Worm (Caenorhabditis elegans): ENCODE data around the gene hut-1.

Gene hut-1

DNA sequence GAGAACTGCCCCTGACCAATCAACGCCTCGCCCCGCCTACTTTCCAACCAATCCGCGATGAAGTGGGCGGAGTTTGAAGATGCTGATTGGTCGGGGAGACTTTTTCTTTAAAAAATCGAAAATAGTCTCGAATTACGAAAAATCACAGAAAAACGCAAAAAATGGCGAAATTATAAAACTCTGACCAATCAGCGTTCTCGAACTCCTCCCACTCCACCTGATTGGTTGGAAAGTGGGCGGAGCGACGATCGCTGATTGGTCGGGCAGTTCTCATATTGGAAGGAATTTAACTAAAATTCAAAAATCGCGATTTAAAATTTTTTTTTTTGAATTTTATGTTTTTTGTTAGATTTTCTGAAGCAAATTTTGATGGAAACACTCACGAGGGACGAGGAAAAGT lies 8.1 kb upstream of the hut-1 start:
- TF ChIP-seq F10B5.3 (tag; optimal IDR thresholded peaks at IDR 0.05) (no peak), mxl-2 (GFP tag; conservative IDR thresholded peaks at IDR 0.05) (no peak), skn-1 (tag; optimal IDR thresholded peaks at IDR 0.05) (no peak), tag-97 (GFP tag; IDR thresholded peaks at IDR 0.05) (no peak), mep-1 (tag; optimal IDR thresholded peaks at IDR 0.05) (no peak), nhr-76 (tag; optimal IDR thresholded peaks at IDR 0.05) (no peak), F26F4.8 (GFP tag; conservative IDR thresholded peaks at IDR 0.05) (no peak), F49E8.2 (tag; optimal IDR thresholded peaks at IDR 0.05; ENCODE audit: borderline replicate concordance) (no peak), lin-1 (GFP tag; IDR thresholded peaks at IDR 0.05) (no peak), dmd-9 (GFP tag; IDR thresholded peaks at IDR 0.05) (no peak), pha-4 (GFP tag; IDR thresholded peaks at IDR 0.05) (no peak), pha-4 (tag; optimal IDR thresholded peaks at IDR 0.05) (no peak)

DNA sequence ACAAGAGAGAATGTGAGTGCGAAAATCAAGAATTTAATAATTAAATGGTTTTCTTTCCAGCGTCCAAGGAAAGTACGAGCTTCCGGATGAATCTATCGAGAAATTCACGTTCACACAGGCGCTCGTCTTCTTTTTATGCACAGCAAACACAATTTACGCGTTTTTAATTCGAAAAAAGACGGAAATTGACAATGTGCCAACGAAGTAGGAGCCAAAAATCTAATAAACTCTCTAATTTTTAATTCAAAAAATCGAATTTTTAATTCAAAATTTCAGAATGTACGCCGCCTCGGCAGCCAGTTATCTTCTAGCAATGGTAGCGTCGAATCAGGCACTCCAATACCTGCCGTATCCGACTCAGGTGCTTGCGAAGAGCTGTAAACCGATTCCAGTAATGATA lies 322 bp downstream of the hut-1 start:
- no peak for TF ChIP-seq duxl-1 (tag; optimal IDR thresholded peaks at IDR 0.05; ENCODE audit: poor library complexity)
- TF ChIP-seq unc-62 (GFP tag; optimal IDR thresholded peaks at IDR 0.05 in 1 of 2) = peak in 1 of 2 experiments; percentile 61
- no peak for TF ChIP-seq unc-62 (tag; optimal IDR thresholded peaks at IDR 0.05)

ce11 chrIII:12713862-12714261 lies 2.5 kb downstream of the hut-1 start:
- TF ChIP-seq ztf-7 (tag; optimal IDR thresholded peaks at IDR 0.05) (no peak), snpc-1.2 (GFP tag; IDR thresholded peaks at IDR 0.05) (no peak), nhr-25 (tag; optimal IDR thresholded peaks at IDR 0.05; ENCODE audit: borderline replicate concordance, insufficient read depth) (no peak), nhr-6 (tag; optimal IDR thresholded peaks at IDR 0.05) (no peak), nhr-102 (tag; optimal IDR thresholded peaks at IDR 0.05) (no peak), hmg-1.1 (GFP tag; IDR thresholded peaks at IDR 0.05) (no peak), R02D3.7 (tag; optimal IDR thresholded peaks at IDR 0.05) (no peak), aly-2 (tag; optimal IDR thresholded peaks at IDR 0.05) (no peak), ZK546.5 (tag; optimal IDR thresholded peaks at IDR 0.05) (no peak), nhr-42 (GFP tag; IDR thresholded peaks at IDR 0.05) (no peak), egl-27 (tag; optimal IDR thresholded peaks at IDR 0.05) (no peak), ceh-20 (GFP tag; IDR thresholded peaks at IDR 0.05) (no peak), lin-38 (GFP tag; IDR thresholded peaks at IDR 0.05) (peak; percentile 33; the same call in 1 of the 2 replicates), ctbp-1 (GFP tag; IDR thresholded peaks at IDR 0.05) (no peak), ceh-44 (GFP tag; IDR thresholded peaks at IDR 0.05) (no peak), nhr-41 (GFP tag; IDR thresholded peaks at IDR 0.05) (no peak), unc-130 (GFP tag; optimal IDR thresholded peaks at IDR 0.05) (peak; percentile 6), snpc-4 (tag; optimal IDR thresholded peaks at IDR 0.05) (no peak), mep-1 (tag; optimal IDR thresholded peaks at IDR 0.05) (no peak), attf-4 (tag; optimal IDR thresholded peaks at IDR 0.05) (no peak), egl-43 (GFP tag; IDR thresholded peaks at IDR 0.05) (0 out of 2 replicates have a peak, but pooled peaks have one; percentile 52), fos-1 (tag; optimal IDR thresholded peaks at IDR 0.05) (no peak), F37D6.2 (tag; optimal IDR thresholded peaks at IDR 0.05) (no peak), cey-2 (tag; optimal IDR thresholded peaks at IDR 0.05; ENCODE audit: borderline replicate concordance, insufficient read depth) (no peak), saeg-2 (GFP tag; IDR thresholded peaks at IDR 0.05) (no peak), Y75B8A.6 (GFP tag; IDR thresholded peaks at IDR 0.05) (no peak), arid-1 (GFP tag; conservative IDR thresholded peaks at IDR 0.05) (no peak), hlh-11 (tag; optimal IDR thresholded peaks at IDR 0.05) (peak; percentile 1), nhr-77 (tag; optimal IDR thresholded peaks at IDR 0.05) (no peak), ZK337.2 (GFP tag; IDR thresholded peaks at IDR 0.05) (no peak), daf-8 (GFP tag; IDR thresholded peaks at IDR 0.05) (no peak), dve-1 (tag; optimal IDR thresholded peaks at IDR 0.05; ENCODE audit: insufficient read depth) (peak; percentile 6), tra-1 (GFP tag; IDR thresholded peaks at IDR 0.05) (no peak), ceh-32 (tag; optimal IDR thresholded peaks at IDR 0.05; ENCODE audit: poor library complexity) (no peak), php-3 (GFP tag; IDR thresholded peaks at IDR 0.05) (no peak), nhr-11 (tag; optimal IDR thresholded peaks at IDR 0.05) (no peak)

All from whole organism, L4 larva.